Fruit fly (Drosophila melanogaster) whole organism, embryonic: ENCODE data around the gene CG13455.

Source experiments
- Asciz ChIP-seq: fragments of 200-800 bp; sonication (Bioruptor generic); optimal IDR thresholded peaks from 2 replicates; lab custom pipeline; 2017; ENCODE audit warnings: missing biosample characterization, mild to moderate bottlenecking, missing genetic modification characterization, missing genetic modification reagents
- B-H1 ChIP-seq: fragments of 200-800 bp; sonication (Bioruptor generic); IDR thresholded peaks from 3 replicates; pipeline ENCODE4 v1.3.6; 2022; ENCODE audit warnings: missing biosample characterization, missing genetic modification characterization
- BEAF-32 ChIP-seq: fragments of 200-800 bp; sonication (Bioruptor generic); optimal IDR thresholded peaks from 3 replicates; lab custom pipeline; 2017; ENCODE audit warnings: missing biosample characterization, missing genetic modification characterization, mild to moderate bottlenecking, moderate library complexity, missing genetic modification reagents
- CG10209 ChIP-seq: fragments of 200-800 bp; sonication (Bioruptor generic); optimal IDR thresholded peaks from 3 replicates; lab custom pipeline; 2017; ENCODE audit warnings: missing biosample characterization, mild to moderate bottlenecking, missing genetic modification characterization, missing genetic modification reagents
- CG1024 ChIP-seq: fragments of 200-800 bp; sonication (Bioruptor generic); IDR thresholded peaks from 2 replicates; pipeline ENCODE4 v1.3.6; 2022; ENCODE audit warnings: missing biosample characterization, missing genetic modification characterization
- CG10959 ChIP-seq: fragments of 200-800 bp; sonication (Bioruptor generic); IDR thresholded peaks from 2 replicates; pipeline ENCODE4 v1.3.6; 2022; ENCODE audit warnings: missing biosample characterization, missing genetic modification characterization
- CG10979 ChIP-seq: fragments of 200-800 bp; sonication (Bioruptor generic); optimal IDR thresholded peaks from 2 replicates; lab custom pipeline; 2018; ENCODE audit warnings: missing biosample characterization, mild to moderate bottlenecking, missing genetic modification characterization, moderate library complexity
- CG11398 ChIP-seq: fragments of 200-800 bp; sonication (Bioruptor generic); optimal IDR thresholded peaks from 2 replicates; lab custom pipeline; 2016; ENCODE audit warnings: missing biosample characterization, missing genetic modification characterization
- CG11695 ChIP-seq: fragments of 200-800 bp; sonication (Bioruptor generic); IDR thresholded peaks from 3 replicates; pipeline ENCODE4 v1.3.6; 2022; ENCODE audit warnings: missing biosample characterization, missing genetic modification characterization
- CG12104 ChIP-seq: fragments of 200-800 bp; sonication (Bioruptor generic); optimal IDR thresholded peaks from 3 replicates; lab custom pipeline; 2016; ENCODE audit warnings: missing biosample characterization, missing genetic modification characterization
- CG13424 ChIP-seq: fragments of 200-800 bp; sonication (Bioruptor generic); optimal IDR thresholded peaks from 2 replicates; lab custom pipeline; 2019; ENCODE audit warnings: missing biosample characterization, mild to moderate bottlenecking, missing genetic modification characterization, moderate library complexity
- CG15011 ChIP-seq: fragments of 200-800 bp; sonication (Bioruptor generic); optimal IDR thresholded peaks from 3 replicates; lab custom pipeline; 2018; ENCODE audit warnings: missing biosample characterization, mild to moderate bottlenecking, missing genetic modification characterization
- CG15601 ChIP-seq: fragments of 200-800 bp; sonication (Bioruptor generic); optimal IDR thresholded peaks from 3 replicates; lab custom pipeline; 2019; ENCODE audit warnings: missing biosample characterization, mild to moderate bottlenecking, missing genetic modification characterization, moderate library complexity
- CG15696 ChIP-seq: fragments of 200-800 bp; sonication (Bioruptor generic); optimal IDR thresholded peaks from 2 replicates; lab custom pipeline; 2019; ENCODE audit warnings: missing biosample characterization, mild to moderate bottlenecking, missing genetic modification characterization, moderate library complexity
- CG17829 ChIP-seq: fragments of 200-800 bp; optimal IDR thresholded peaks from 2 replicates; lab custom pipeline; 2019; ENCODE audit warnings: missing biosample characterization, mild to moderate bottlenecking, missing genetic modification characterization, moderate library complexity
- CG18599 ChIP-seq: fragments of 200-800 bp; sonication (Bioruptor generic); optimal IDR thresholded peaks from 3 replicates; lab custom pipeline; 2017; ENCODE audit warnings: missing biosample characterization, missing genetic modification characterization, mild to moderate bottlenecking, moderate library complexity, missing genetic modification reagents
- CG30431 ChIP-seq: fragments of 200-800 bp; sonication (Bioruptor generic); optimal IDR thresholded peaks from 2 replicates; lab custom pipeline; 2017; ENCODE audit warnings: missing biosample characterization, missing genetic modification characterization
- CG3407 ChIP-seq: fragments of 200-800 bp; sonication (Bioruptor generic); optimal IDR thresholded peaks from 2 replicates; lab custom pipeline; 2018; ENCODE audit warnings: missing biosample characterization, mild to moderate bottlenecking, missing genetic modification characterization
- CG4730 ChIP-seq: fragments of 200-800 bp; sonication (Bioruptor generic); IDR thresholded peaks from 2 replicates; pipeline ENCODE4 v1.3.6; 2022; ENCODE audit warnings: missing biosample characterization, missing genetic modification characterization
- CG6254 ChIP-seq: fragments of 200-800 bp; sonication (Bioruptor generic); optimal IDR thresholded peaks from 3 replicates; lab custom pipeline; 2017; ENCODE audit warnings: mild to moderate bottlenecking, missing biosample characterization, missing genetic modification reagents, missing genetic modification characterization
- CG6683 ChIP-seq: fragments of 200-800 bp; sonication (Bioruptor generic); optimal IDR thresholded peaks from 2 replicates; lab custom pipeline; 2017; ENCODE audit warnings: missing biosample characterization, mild to moderate bottlenecking, missing genetic modification characterization, missing genetic modification reagents
- CG6791 ChIP-seq: fragments of 200-800 bp; sonication (Bioruptor generic); IDR thresholded peaks from 3 replicates; pipeline ENCODE4 v1.3.6; 2022; ENCODE audit warnings: missing biosample characterization, missing genetic modification characterization; ENCODE audit not compliant: partially characterized antibody
- CG7963 ChIP-seq: fragments of 200-800 bp; sonication (Bioruptor generic); IDR thresholded peaks from 3 replicates; pipeline ENCODE4 v1.3.6; 2022; ENCODE audit warnings: missing biosample characterization, missing genetic modification characterization; ENCODE audit not compliant: partially characterized antibody
- Camta ChIP-seq: fragments of 200-800 bp; sonication (Bioruptor generic); optimal IDR thresholded peaks from 2 replicates; lab custom pipeline; 2016; ENCODE audit warnings: missing biosample characterization, missing genetic modification characterization
- Chrac-16 ChIP-seq: fragments of 200-800 bp; sonication (Bioruptor generic); optimal IDR thresholded peaks from 3 replicates; lab custom pipeline; 2016; ENCODE audit warnings: missing biosample characterization, missing genetic modification characterization
- Dbx ChIP-seq: fragments of 200-800 bp; sonication (Bioruptor generic); IDR thresholded peaks from 3 replicates; pipeline ENCODE4 v1.3.6; 2022; ENCODE audit warnings: missing biosample characterization, missing genetic modification characterization
- Doc2 ChIP-seq: fragments of 200-800 bp; sonication (Bioruptor generic); IDR thresholded peaks from 2 replicates; pipeline ENCODE4 v1.3.6; 2022; ENCODE audit warnings: missing biosample characterization, missing genetic modification characterization
- Dref ChIP-seq: fragments of 200-800 bp; sonication (Bioruptor generic); IDR thresholded peaks from 2 replicates; pipeline ENCODE4 v1.3.6; 2022; ENCODE audit warnings: missing biosample characterization, missing genetic modification characterization
- E2f2 ChIP-seq: fragments of 200-800 bp; sonication (Bioruptor generic); IDR thresholded peaks from 2 replicates; pipeline ENCODE4 v1.3.6; 2022; ENCODE audit warnings: missing biosample characterization, missing genetic modification characterization
- Jarid2 ChIP-seq: fragments of 200-800 bp; sonication (Bioruptor generic); optimal IDR thresholded peaks from 3 replicates; lab custom pipeline; 2017; ENCODE audit warnings: mild to moderate bottlenecking, missing biosample characterization, missing genetic modification reagents, missing genetic modification characterization
- Lpt ChIP-seq: fragments of >200 bp; optimal IDR thresholded peaks from 2 replicates; lab custom pipeline; 2018; ENCODE audit warnings: missing biosample characterization, missing genetic modification characterization
- Med ChIP-seq: fragments of 200-800 bp; sonication (Bioruptor generic); peaks from one replicate; lab custom pipeline; 2016; ENCODE audit warnings: missing biosample characterization, missing genetic modification characterization, mild to moderate bottlenecking, inconsistent platforms, moderate library complexity
- YL-1 ChIP-seq: fragments of 200-800 bp; sonication (Bioruptor generic); optimal IDR thresholded peaks from 3 replicates; lab custom pipeline; 2017; ENCODE audit warnings: missing biosample characterization, mild to moderate bottlenecking, missing genetic modification characterization
- btn ChIP-seq: fragments of 200-800 bp; sonication (Bioruptor generic); optimal IDR thresholded peaks from 2 replicates; lab custom pipeline; 2016; ENCODE audit warnings: missing biosample characterization, missing genetic modification characterization
- chif ChIP-seq, 2 experiments: fragments of 200-800 bp; sonication (Bioruptor generic); optimal IDR thresholded peaks; 3 replicates each; lab custom pipeline; 2016; ENCODE audit warnings: missing biosample characterization in 2 of 2, missing genetic modification characterization in 2 of 2
- croc ChIP-seq: fragments of 200-800 bp; sonication (Bioruptor generic); conservative IDR thresholded peaks from 3 replicates; pipeline ENCODE4 v1.3.6; 2022; ENCODE audit warnings: missing biosample characterization, missing genetic modification characterization
- crol ChIP-seq: fragments of 200-800 bp; sonication (Bioruptor generic); IDR thresholded peaks from 2 replicates; pipeline ENCODE4 v1.3.6; 2022; ENCODE audit warnings: missing biosample characterization, missing genetic modification characterization
- dimm ChIP-seq: fragments of 200-800 bp; sonication (Bioruptor generic); IDR thresholded peaks from 2 replicates; pipeline ENCODE4 v1.3.6; 2022; ENCODE audit warnings: missing biosample characterization, missing genetic modification characterization
- dmrt99B ChIP-seq: fragments of 200-800 bp; sonication (Bioruptor generic); optimal IDR thresholded peaks from 2 replicates; lab custom pipeline; 2018; ENCODE audit warnings: missing biosample characterization, mild to moderate bottlenecking, missing genetic modification characterization, moderate library complexity
- gsb ChIP-seq: fragments of 200-800 bp; sonication (Bioruptor generic); IDR thresholded peaks from 2 replicates; pipeline ENCODE4 v1.3.6; 2022; ENCODE audit warnings: missing biosample characterization, missing genetic modification characterization
- lmd ChIP-seq: fragments of 200-800 bp; sonication (Bioruptor generic); IDR thresholded peaks from 2 replicates; pipeline ENCODE4 v1.3.6; 2022; ENCODE audit warnings: missing biosample characterization, missing genetic modification characterization
- maf-S ChIP-seq: fragments of 200-800 bp; sonication (Bioruptor generic); optimal IDR thresholded peaks from 2 replicates; lab custom pipeline; 2016; ENCODE audit warnings: missing biosample characterization, missing genetic modification characterization
- mirr ChIP-seq: fragments of 200-800 bp; sonication (Bioruptor generic); optimal IDR thresholded peaks from 3 replicates; lab custom pipeline; 2018; ENCODE audit warnings: missing biosample characterization, mild to moderate bottlenecking, missing genetic modification characterization
- pros ChIP-seq: fragments of 200-800 bp; sonication (Bioruptor generic); optimal IDR thresholded peaks from 3 replicates; lab custom pipeline; 2019; ENCODE audit warnings: missing biosample characterization, mild to moderate bottlenecking, missing genetic modification characterization, moderate library complexity
- psq ChIP-seq: fragments of 200-800 bp; sonication (Bioruptor generic); optimal IDR thresholded peaks from 2 replicates; lab custom pipeline; 2017; ENCODE audit warnings: missing biosample characterization, missing genetic modification characterization
- run ChIP-seq: fragments of 200-800 bp; sonication (Bioruptor generic); optimal IDR thresholded peaks from 3 replicates; lab custom pipeline; 2018; ENCODE audit warnings: missing biosample characterization, mild to moderate bottlenecking, missing genetic modification characterization
- sim ChIP-seq: fragments of 200-800 bp; sonication (Bioruptor generic); IDR thresholded peaks from 2 replicates; pipeline ENCODE4 v1.3.6; 2022; ENCODE audit warnings: missing biosample characterization, missing genetic modification characterization
- slbo ChIP-seq: fragments of 200-800 bp; sonication (Bioruptor generic); IDR thresholded peaks from 2 replicates; pipeline ENCODE4 v1.3.6; 2022; ENCODE audit warnings: missing biosample characterization, missing genetic modification characterization
- tna ChIP-seq: fragments of 200-800 bp; sonication (Bioruptor generic); IDR thresholded peaks from 2 replicates; pipeline ENCODE4 v1.3.6; 2022; ENCODE audit warnings: missing biosample characterization, missing genetic modification characterization; ENCODE audit not compliant: partially characterized antibody
- twi ChIP-seq: fragments of 200-800 bp; optimal IDR thresholded peaks from 2 replicates; lab custom pipeline; 2019; ENCODE audit warnings: missing biosample characterization, mild to moderate bottlenecking, missing genetic modification characterization, moderate library complexity

Gene CG13455

dm6 chr3L:15493886-15494598 lies 2.3 kb upstream of the CG13455 start (continued):
- no peak for TF ChIP-seq CG11695 (GFP tag; lab: Robert Waterston, UW)
- TF ChIP-seq Dref (GFP tag; lab: Robert Waterston, UW) = no peak
- no peak for TF ChIP-seq CG15696
- TF ChIP-seq Doc2 (GFP tag; lab: Robert Waterston, UW) = no peak
- TF ChIP-seq dimm = no peak
- TF ChIP-seq CG10959 = no peak
- no peak for TF ChIP-seq gsb (GFP tag; lab: Robert Waterston, UW)
- TF ChIP-seq CG10209 (GFP tag; lab: Kevin White, UChicago) = no peak
- TF ChIP-seq Med = no peak
- TF ChIP-seq B-H1 (GFP tag; lab: Robert Waterston, UW) = no peak
- peak; percentile 41; the same call in 1 of the 2 replicates for TF ChIP-seq lmd
- TF ChIP-seq CG6791 = no peak; the same call in 2 of the 3 replicates
- no peak for TF ChIP-seq BEAF-32 (GFP tag; lab: Kevin White, UChicago)
- no peak for TF ChIP-seq CG15011 (GFP tag; lab: Kevin White, UChicago)
- peak; percentile 36 for TF ChIP-seq CG13424 (tag; lab: Kevin White, UChicago)
- no peak for TF ChIP-seq mirr (GFP tag; lab: Kevin White, UChicago)
- no peak for TF ChIP-seq CG30431 (GFP tag; lab: Kevin White, UChicago)
- TF ChIP-seq dmrt99B = peak; percentile 73
- no peak for TF ChIP-seq Chrac-16 (GFP tag; lab: Kevin White, UChicago)
- TF ChIP-seq slbo (GFP tag; lab: Robert Waterston, UW) = no peak
- TF ChIP-seq CG7963 (GFP tag; lab: Robert Waterston, UW) = no peak
- TF ChIP-seq CG17829 (tag; lab: Kevin White, UChicago) = no peak
- no peak for TF ChIP-seq Lpt (GFP tag; lab: Kevin White, UChicago)
- TF ChIP-seq CG3407 (GFP tag; lab: Kevin White, UChicago) = no peak
- no peak for TF ChIP-seq chif (GFP tag; optimal IDR thresholded peaks at IDR 0.05; lab: Kevin White, UChicago)
- TF ChIP-seq YL-1 (GFP tag; lab: Kevin White, UChicago) = no peak
- no peak for TF ChIP-seq tna (GFP tag; lab: Robert Waterston, UW)
- TF ChIP-seq CG1024 (GFP tag; lab: Robert Waterston, UW) = no peak
- no peak for TF ChIP-seq Camta (GFP tag; lab: Kevin White, UChicago)
- TF ChIP-seq maf-S (GFP tag; lab: Kevin White, UChicago) = no peak
- TF ChIP-seq Asciz = peak; percentile 37
- TF ChIP-seq Jarid2 (GFP tag; lab: Kevin White, UChicago) = peak; percentile 3
- no peak for TF ChIP-seq Dbx
- TF ChIP-seq E2f2 (GFP tag; lab: Robert Waterston, UW) = no peak
- TF ChIP-seq sim (GFP tag; lab: Robert Waterston, UW) = no peak
- TF ChIP-seq CG15601 (tag; lab: Kevin White, UChicago) = peak; percentile 15
- TF ChIP-seq CG4730 (GFP tag; lab: Robert Waterston, UW) = no peak
- peak; percentile 8 for TF ChIP-seq CG6254 (GFP tag; lab: Kevin White, UChicago)
- TF ChIP-seq pros = no peak
- TF ChIP-seq run = no peak
- TF ChIP-seq CG11398 (GFP tag; lab: Kevin White, UChicago) = no peak
- no peak for TF ChIP-seq CG10979 (tag; lab: Kevin White, UChicago)
- TF ChIP-seq CG18599 (GFP tag; lab: Kevin White, UChicago) = peak; percentile 44
- no peak for TF ChIP-seq twi (tag; lab: Kevin White, UChicago)
- no peak for TF ChIP-seq crol (GFP tag; lab: Robert Waterston, UW)
- TF ChIP-seq CG6683 (GFP tag; lab: Kevin White, UChicago) = no peak
- no peak for TF ChIP-seq btn
- no peak for TF ChIP-seq croc
- no peak for TF ChIP-seq psq (GFP tag; lab: Kevin White, UChicago)
- peak; percentile 16 for TF ChIP-seq CG12104
